Worm (Caenorhabditis elegans) whole organism, early embryonic: ENCODE data around the gene F27D9.2.
A peak's percentile ranks its signal among the peaks of the same experiment; 100 is the strongest.

Experiments used
- B0310.2 ChIP-seq: sonication (generic microtip); optimal IDR thresholded peaks from 2 replicates; lab custom pipeline; 2016; ENCODE audit warnings: mild to moderate bottlenecking, missing genetic modification characterization, missing compliant biosample characterization
- F13C5.2 ChIP-seq: sonication (generic microtip); optimal IDR thresholded peaks from 2 replicates; lab custom pipeline; 2017; ENCODE audit warnings: mild to moderate bottlenecking, missing genetic modification characterization, inconsistent platforms, missing compliant biosample characterization
- aly-1 ChIP-seq: sonication (generic microtip); optimal IDR thresholded peaks from 2 replicates; lab custom pipeline; 2016; ENCODE audit warnings: missing genetic modification characterization, missing compliant biosample characterization
- ama-1 ChIP-seq: fragments of 150-350 bp; optimal IDR thresholded peaks from 2 replicates; lab custom pipeline; 2014
- ceh-13 ChIP-seq: fragments of 200-800 bp; sonication (Bioruptor generic); optimal IDR thresholded peaks from 2 replicates; lab custom pipeline; 2018; ENCODE audit warnings: mild to moderate bottlenecking, missing genetic modification characterization, missing compliant biosample characterization
- ceh-36 ChIP-seq: sonication (generic microtip); optimal IDR thresholded peaks from 2 replicates; lab custom pipeline; 2016; ENCODE audit warnings: missing genetic modification characterization, inconsistent platforms, missing compliant biosample characterization
- ets-7 ChIP-seq: sonication (generic microtip); optimal IDR thresholded peaks from 2 replicates; lab custom pipeline; 2016; ENCODE audit warnings: missing genotype, missing genetic modification characterization, missing compliant biosample characterization
- flt-1 ChIP-seq: fragments of 200-800 bp; sonication (Bioruptor generic); IDR thresholded peaks from 2 replicates; pipeline ENCODE4 v1.3.6; 2022; ENCODE audit warnings: missing genetic modification characterization, missing compliant biosample characterization
- hmbx-1 ChIP-seq: sonication (generic microtip); optimal IDR thresholded peaks from 2 replicates; lab custom pipeline; 2016; ENCODE audit warnings: mild to moderate bottlenecking, missing genetic modification characterization, missing compliant biosample characterization
- hmg-4 ChIP-seq: fragments of 200-800 bp; sonication (Bioruptor generic); optimal IDR thresholded peaks from 2 replicates; lab custom pipeline; 2018; ENCODE audit warnings: mild to moderate bottlenecking, missing genetic modification characterization, missing compliant biosample characterization
- hnd-1 ChIP-seq: sonication (generic microtip); optimal IDR thresholded peaks from 2 replicates; lab custom pipeline; 2016; ENCODE audit warnings: missing genetic modification characterization, missing compliant biosample characterization
- pes-1 ChIP-seq: fragments of 200-800 bp; sonication (Bioruptor generic); IDR thresholded peaks from 2 replicates; pipeline ENCODE4 v1.3.6; 2022; ENCODE audit warnings: missing genetic modification reagents, missing genetic modification characterization, missing compliant biosample characterization
- scrt-1 ChIP-seq: fragments of 200-800 bp; sonication (Bioruptor generic); IDR thresholded peaks from 2 replicates; pipeline ENCODE4 v1.3.6; 2022; ENCODE audit warnings: missing genetic modification characterization, missing compliant biosample characterization
- sea-1 ChIP-seq: fragments of 200-800 bp; sonication (Bioruptor generic); conservative IDR thresholded peaks from 2 replicates; pipeline ENCODE4 v1.3.6; 2022; ENCODE audit warnings: missing genetic modification characterization, missing compliant biosample characterization
- tbx-11 ChIP-seq: fragments of 200-800 bp; sonication (Bioruptor generic); IDR thresholded peaks from 2 replicates; pipeline ENCODE4 v1.3.6; 2022; ENCODE audit warnings: missing genetic modification characterization, missing compliant biosample characterization
- tbx-37 ChIP-seq: fragments of 200-800 bp; sonication (Bioruptor generic); conservative IDR thresholded peaks from 2 replicates; pipeline ENCODE4 v1.3.6; 2022; ENCODE audit warnings: missing genetic modification reagents, missing genetic modification characterization, missing compliant biosample characterization
- tra-4 ChIP-seq: sonication (generic microtip); optimal IDR thresholded peaks from 2 replicates; lab custom pipeline; 2017; ENCODE audit warnings: missing genetic modification characterization, missing compliant biosample characterization

Gene F27D9.2

DNA sequence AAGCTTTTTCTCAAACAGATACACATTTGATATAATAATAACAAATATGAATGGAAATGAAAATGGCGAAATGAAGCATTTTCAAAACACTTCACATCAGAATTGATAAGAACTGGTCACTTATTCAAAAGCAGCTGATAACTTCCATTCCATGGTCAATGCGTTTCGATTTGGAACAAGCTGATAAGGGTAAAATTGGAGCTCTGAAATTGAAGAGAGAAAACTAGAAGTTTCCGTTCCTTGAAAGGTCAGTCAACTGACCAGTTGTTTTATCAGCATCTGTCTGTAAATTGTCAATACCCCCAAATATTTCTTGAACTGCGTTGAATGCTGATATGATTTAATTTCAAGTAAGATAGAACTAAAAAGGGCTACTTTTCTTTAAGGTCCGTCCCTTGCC is 20.5 kb upstream of the F27D9.2 start:
- TF ChIP-seq ceh-36 = no peak
- no peak for TF ChIP-seq hmbx-1
- TF ChIP-seq ceh-13 (GFP tag; lab: Kevin White, UChicago) = no peak
- no peak for TF ChIP-seq pes-1 (GFP tag; lab: Robert Waterston, UW)
- no peak for TF ChIP-seq sea-1
- no peak for TF ChIP-seq aly-1 (tag; lab: Kevin White, UChicago)
- TF ChIP-seq hmg-4 (GFP tag; lab: Kevin White, UChicago) = no peak
- TF ChIP-seq ama-1 (lab: Kevin White, UChicago) = no peak
- no peak for TF ChIP-seq tra-4 (tag; lab: Kevin White, UChicago)
- TF ChIP-seq scrt-1 (GFP tag; lab: Robert Waterston, UW) = no peak
- no peak for TF ChIP-seq tbx-37 (GFP tag; lab: Robert Waterston, UW)

DNA sequence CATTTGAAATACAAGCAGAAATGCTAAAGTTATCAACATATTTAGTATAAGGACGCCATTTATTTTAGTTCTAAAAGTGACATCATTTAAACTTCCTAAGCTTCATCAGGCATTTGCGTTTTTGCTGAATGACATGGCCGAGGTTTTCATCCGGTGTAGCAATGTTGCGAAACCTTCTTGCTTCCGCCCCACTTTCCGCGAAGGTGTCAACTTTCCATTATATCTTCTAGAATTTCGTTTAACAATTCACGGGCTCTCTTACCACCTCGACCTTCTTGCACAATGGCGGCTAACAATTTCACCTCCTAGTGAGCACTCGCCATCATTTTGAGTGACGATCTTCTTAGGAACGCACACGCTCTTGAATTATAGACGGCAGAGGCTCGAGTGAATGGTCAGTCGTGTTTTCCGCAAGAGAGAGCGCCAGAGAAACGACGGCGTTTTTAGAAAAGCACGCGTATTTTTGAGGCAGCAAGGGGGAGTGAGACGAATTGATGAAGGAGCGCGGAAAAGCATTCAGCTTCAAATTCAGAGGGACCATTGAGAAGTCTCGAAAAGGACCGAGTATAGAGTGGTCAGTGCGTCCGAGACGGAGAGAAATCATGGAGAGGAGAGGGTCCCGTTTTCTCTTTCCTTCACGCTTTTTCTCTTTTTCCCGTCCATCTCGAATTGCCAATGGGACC is 18.9 kb upstream of the F27D9.2 start:
- TF ChIP-seq F13C5.2 (tag; lab: Kevin White, UChicago) = no peak
- TF ChIP-seq hmg-4 (GFP tag; lab: Kevin White, UChicago) = peak; percentile 8

DNA sequence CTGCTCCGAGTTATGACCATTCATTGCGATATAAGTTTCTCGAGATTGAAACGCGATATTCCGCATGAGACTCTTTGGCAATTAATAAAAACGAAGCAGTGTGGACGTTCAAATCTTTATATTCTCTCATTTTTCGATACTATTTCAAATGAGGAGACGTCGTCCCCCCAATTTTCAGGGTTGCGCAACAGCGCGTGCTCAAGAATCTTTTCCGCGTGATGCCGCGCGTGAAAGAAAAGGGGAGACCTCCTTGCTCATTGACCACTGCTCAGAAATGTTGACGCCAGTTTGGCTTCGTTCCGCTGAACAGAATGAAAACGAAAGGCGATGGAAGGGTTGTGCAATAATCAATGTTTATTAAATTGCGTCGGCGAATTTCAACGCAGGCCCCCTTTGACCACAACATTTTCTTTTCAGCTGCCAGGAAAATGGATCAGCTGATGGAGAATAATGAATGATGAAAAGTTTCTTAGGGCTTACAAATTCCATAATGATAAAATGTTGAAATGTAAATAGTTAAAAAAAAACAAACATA is 17.3 kb upstream of the F27D9.2 start:
- TF ChIP-seq hmg-4 (GFP tag; lab: Kevin White, UChicago) (peak; percentile 25), ceh-13 (GFP tag; lab: Kevin White, UChicago) (no peak)

DNA sequence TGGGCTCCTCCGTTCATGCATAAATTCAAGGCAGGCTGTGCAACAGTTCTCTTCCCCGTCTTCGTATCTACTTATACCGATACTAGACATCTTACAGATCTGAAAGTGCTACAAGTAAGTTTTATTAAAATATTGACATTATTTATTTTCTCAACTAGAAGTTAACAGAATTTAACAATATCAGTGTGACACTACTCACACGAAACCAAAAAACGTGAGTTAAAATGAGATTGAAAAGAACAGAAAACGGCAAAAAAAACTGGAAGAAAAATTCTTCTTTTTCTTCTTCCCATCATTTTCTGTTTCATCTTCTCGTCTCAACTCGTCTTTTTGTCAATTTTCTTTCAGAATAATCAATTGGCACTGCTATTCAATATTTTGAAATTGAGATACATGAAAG is 15.9 kb upstream of the F27D9.2 start, which contains the start of gene F27D9.12:
Gene F27D9.12, minus strand, starts transcription at position 101 of the 400 bp plus-strand sequence.
- TF ChIP-seq ceh-13 (GFP tag; lab: Kevin White, UChicago) (no peak), tbx-11 (GFP tag; lab: Robert Waterston, UW) (no peak), tra-4 (tag; lab: Kevin White, UChicago) (no peak), hnd-1 (no peak), flt-1 (GFP tag; lab: Robert Waterston, UW) (no peak), hmg-4 (GFP tag; lab: Kevin White, UChicago) (no peak), ceh-36 (no peak), pes-1 (GFP tag; lab: Robert Waterston, UW) (no peak), B0310.2 (no peak), hmbx-1 (no peak), ama-1 (lab: Kevin White, UChicago) (no peak), F13C5.2 (tag; lab: Kevin White, UChicago) (no peak), sea-1 (no peak)

DNA sequence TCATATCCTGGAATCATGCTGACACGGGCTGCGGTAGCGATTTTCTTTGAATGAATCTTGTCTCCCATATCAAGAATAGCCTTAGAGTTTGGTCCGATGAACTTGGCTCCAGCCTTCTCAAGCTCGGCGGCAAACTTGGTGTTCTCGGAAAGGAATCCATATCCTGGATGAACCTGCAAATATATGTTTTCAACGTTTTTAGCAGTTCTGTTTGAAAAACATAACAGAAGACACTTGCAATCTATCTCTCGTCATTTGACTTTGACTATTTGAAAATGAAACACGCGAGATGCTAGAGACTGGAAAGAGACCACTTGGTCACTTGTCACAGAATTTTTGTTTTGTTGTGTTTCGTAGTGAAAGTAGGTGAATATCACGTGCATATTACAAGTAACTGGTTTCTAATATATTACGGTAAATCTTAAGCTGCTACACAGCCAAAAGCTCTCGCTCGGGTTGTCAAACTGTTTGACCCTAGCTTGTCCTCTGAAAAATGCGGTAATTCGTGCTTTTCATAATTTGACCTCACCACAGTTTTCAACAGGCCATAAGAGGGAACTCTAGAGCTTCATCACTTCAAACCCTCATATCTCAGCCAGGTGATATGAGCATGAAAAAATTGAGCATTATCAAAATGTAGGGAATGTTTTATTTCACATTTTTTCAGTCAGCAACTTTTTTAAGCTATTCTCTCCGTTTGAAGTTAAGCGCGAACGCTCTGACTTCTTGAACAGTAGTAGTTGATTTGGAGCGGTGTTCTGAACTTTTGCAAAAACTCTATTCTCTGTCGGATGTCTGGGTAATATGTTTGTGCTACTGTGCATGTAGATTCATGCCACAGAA is 13.0 kb upstream of the F27D9.2 start:
- TF ChIP-seq B0310.2 (no peak), flt-1 (GFP tag; lab: Robert Waterston, UW) (no peak), ceh-36 (no peak), ama-1 (lab: Kevin White, UChicago) (no peak), ceh-13 (GFP tag; lab: Kevin White, UChicago) (no peak), tbx-11 (GFP tag; lab: Robert Waterston, UW) (no peak), hnd-1 (no peak), tbx-37 (GFP tag; lab: Robert Waterston, UW) (no peak), ets-7 (tag; lab: Kevin White, UChicago) (no peak), aly-1 (tag; lab: Kevin White, UChicago) (no peak), hmbx-1 (no peak), tra-4 (tag; lab: Kevin White, UChicago) (no peak), pes-1 (GFP tag; lab: Robert Waterston, UW) (no peak), scrt-1 (GFP tag; lab: Robert Waterston, UW) (no peak), F13C5.2 (tag; lab: Kevin White, UChicago) (no peak), hmg-4 (GFP tag; lab: Kevin White, UChicago) (no peak)

DNA sequence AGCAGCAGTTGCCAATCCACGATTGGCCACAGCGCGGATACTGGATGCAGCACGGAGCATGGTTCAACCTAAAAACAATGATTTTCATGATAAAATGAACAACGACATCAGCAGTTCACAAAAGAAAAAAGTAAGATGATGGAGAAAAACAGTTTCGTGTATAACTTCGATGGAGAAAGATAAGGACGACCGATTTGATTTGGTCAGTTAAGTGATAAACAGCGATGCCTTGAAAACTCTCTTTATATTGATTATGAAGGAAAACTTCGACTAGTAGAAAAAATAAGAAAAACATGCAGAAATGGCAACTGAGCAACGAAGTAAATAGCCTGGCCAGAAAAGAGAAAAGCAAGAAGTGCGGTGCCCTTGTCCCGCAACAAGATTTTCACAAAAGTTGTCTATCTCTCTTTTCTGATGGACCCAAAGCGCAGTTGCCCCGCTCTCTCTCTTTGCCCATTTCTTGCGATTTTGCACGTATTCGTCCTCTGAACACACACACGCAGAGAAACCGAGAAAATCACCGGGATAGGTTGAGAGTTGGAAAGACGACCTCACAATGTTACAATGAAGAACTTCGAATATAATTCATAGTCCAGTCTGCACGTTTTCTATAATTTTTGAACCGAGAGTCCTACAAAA is 11.8 kb upstream of the F27D9.2 start, which contains the start of gene pcca-1:
Gene pcca-1, minus strand, starts transcription at position 68 of the 639 bp plus-strand sequence.
- no peak for TF ChIP-seq ets-7 (tag; lab: Kevin White, UChicago)
- TF ChIP-seq F13C5.2 (tag; lab: Kevin White, UChicago) = no peak
- TF ChIP-seq flt-1 (GFP tag; lab: Robert Waterston, UW) = no peak
- TF ChIP-seq ama-1 (lab: Kevin White, UChicago) = no peak
- no peak for TF ChIP-seq hmbx-1
- TF ChIP-seq tbx-11 (GFP tag; lab: Robert Waterston, UW) = no peak
- no peak for TF ChIP-seq ceh-13 (GFP tag; lab: Kevin White, UChicago)
- TF ChIP-seq scrt-1 (GFP tag; lab: Robert Waterston, UW) = no peak
- no peak for TF ChIP-seq pes-1 (GFP tag; lab: Robert Waterston, UW)
- TF ChIP-seq sea-1 = no peak

DNA sequence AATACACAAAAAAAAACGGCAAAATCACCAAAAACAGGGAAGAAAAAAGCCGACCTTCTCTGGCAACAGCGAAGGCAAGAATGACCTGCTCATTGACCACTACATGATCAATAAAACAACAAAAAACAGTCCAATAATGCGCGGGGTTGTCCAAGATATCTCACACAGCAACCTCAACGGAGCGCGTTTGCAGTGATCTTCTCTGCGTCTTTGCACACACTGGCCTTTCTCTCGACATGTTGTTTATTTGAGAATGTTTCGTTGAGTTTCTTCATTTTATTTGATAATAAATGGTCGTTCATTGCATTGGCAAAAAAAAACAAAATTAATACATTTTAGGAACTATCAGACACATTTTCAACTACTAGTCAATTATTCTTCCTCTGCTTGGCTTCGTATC is 11.2 kb upstream of the F27D9.2 start:
- TF ChIP-seq ceh-36 (no peak), ceh-13 (GFP tag; lab: Kevin White, UChicago) (no peak), scrt-1 (GFP tag; lab: Robert Waterston, UW) (no peak), ama-1 (lab: Kevin White, UChicago) (no peak), tbx-11 (GFP tag; lab: Robert Waterston, UW) (no peak), hmg-4 (GFP tag; lab: Kevin White, UChicago) (no peak), hnd-1 (no peak), F13C5.2 (tag; lab: Kevin White, UChicago) (no peak), flt-1 (GFP tag; lab: Robert Waterston, UW) (no peak), hmbx-1 (no peak), sea-1 (no peak), aly-1 (tag; lab: Kevin White, UChicago) (no peak), tra-4 (tag; lab: Kevin White, UChicago) (no peak), pes-1 (GFP tag; lab: Robert Waterston, UW) (no peak), tbx-37 (GFP tag; lab: Robert Waterston, UW) (no peak), ets-7 (tag; lab: Kevin White, UChicago) (no peak), B0310.2 (no peak)
